Fruit fly (Drosophila melanogaster): ENCODE results near the gene CG14717.

Gene CG14717

DNA sequence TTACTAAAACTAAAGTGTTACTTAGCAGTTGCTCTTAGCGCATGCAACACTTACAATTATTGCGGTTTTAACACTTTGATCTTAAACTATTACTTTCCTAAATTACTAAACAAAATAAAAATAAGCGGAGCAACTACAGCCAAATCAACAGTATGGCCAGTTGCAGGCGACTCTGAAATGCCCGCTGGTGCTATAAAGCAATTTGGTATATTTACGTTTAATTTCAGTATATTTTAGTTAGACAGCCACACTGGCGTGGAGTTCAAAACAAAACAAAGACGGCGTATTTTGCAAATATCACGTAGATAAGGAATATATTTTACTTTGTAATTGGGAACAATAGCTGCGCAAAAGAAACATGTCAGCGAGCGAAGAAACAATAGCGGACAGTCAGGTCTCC is 16.8 kb upstream of the CG14717 start, which contains the start of the genes Taf12 and Ho (continued):
- TF ChIP-seq Vsx1 (GFP tag; optimal IDR thresholded peaks at IDR 0.05) (no peak), zf30C (GFP tag; optimal IDR thresholded peaks at IDR 0.05) (no peak), chif (GFP tag; optimal IDR thresholded peaks at IDR 0.05) (no peak), toy (GFP tag; IDR thresholded peaks at IDR 0.05) (no peak), stwl (tag; optimal IDR thresholded peaks at IDR 0.05) (peak; percentile 84), tap (tag; optimal IDR thresholded peaks at IDR 0.05) (no peak), emc (GFP tag; optimal IDR thresholded peaks at IDR 0.05) (no peak), stc (GFP tag; IDR thresholded peaks at IDR 0.05) (0 out of 2 replicates have a peak, but pooled peaks have one; percentile 7), Sin3A (optimal IDR thresholded peaks at IDR 0.05) (peak; percentile 54), Hmr (GFP tag; optimal IDR thresholded peaks at IDR 0.05) (peak; percentile 30), ERR (GFP tag; optimal IDR thresholded peaks at IDR 0.05) (no peak), pzg (GFP tag; optimal IDR thresholded peaks at IDR 0.05) (peak; percentile 88), corto (GFP tag; optimal IDR thresholded peaks at IDR 0.05) (no peak), gsb-n (tag; optimal IDR thresholded peaks at IDR 0.05) (no peak), CG4328 (GFP tag; optimal IDR thresholded peaks at IDR 0.05) (no peak), Rfx (GFP tag; IDR thresholded peaks at IDR 0.05) (no peak), CG32532 (GFP tag; IDR thresholded peaks at IDR 0.05) (no peak), Doc3 (GFP tag; IDR thresholded peaks at IDR 0.05; ENCODE audit: partially characterized antibody) (no peak), yki (optimal IDR thresholded peaks at IDR 0.05) (no peak), Deaf1 (tag; optimal IDR thresholded peaks at IDR 0.05) (no peak), BEAF-32 (GFP tag; optimal IDR thresholded peaks at IDR 0.05) (peak; percentile 38), Atf6 (GFP tag; IDR thresholded peaks at IDR 0.05) (no peak), row (GFP tag; IDR thresholded peaks at IDR 0.05) (0 out of 3 replicates have a peak, but pooled peaks have one; percentile 27), CG12299 (tag; optimal IDR thresholded peaks at IDR 0.05) (no peak), vfl (GFP tag; optimal IDR thresholded peaks at IDR 0.05) (no peak), HLH4C (GFP tag; IDR thresholded peaks at IDR 0.05; ENCODE audit: partially characterized antibody) (0 out of 3 replicates have a peak, but pooled peaks have one; percentile 10), sob (GFP tag; IDR thresholded peaks at IDR 0.05) (no peak), CG10431 (GFP tag; optimal IDR thresholded peaks at IDR 0.05) (no peak), D19B (GFP tag; optimal IDR thresholded peaks at IDR 0.05) (no peak), gcm (GFP tag; optimal IDR thresholded peaks at IDR 0.05) (no peak), bsh (GFP tag; optimal IDR thresholded peaks at IDR 0.05) (no peak), sc (optimal IDR thresholded peaks at IDR 0.05) (no peak), sc (GFP tag; optimal IDR thresholded peaks at IDR 0.05) (no peak), CG9215 (GFP tag; IDR thresholded peaks at IDR 0.05) (no peak), CG4404 (GFP tag; IDR thresholded peaks at IDR 0.05) (no peak), ac (GFP tag; optimal IDR thresholded peaks at IDR 0.05) (no peak), vvl (GFP tag; IDR thresholded peaks at IDR 0.05) (peak; percentile 20; the same call in 1 of the 2 replicates), CkIIα-i1 (GFP tag; IDR thresholded peaks at IDR 0.05) (no peak), CG13123 (GFP tag; optimal IDR thresholded peaks at IDR 0.05) (no peak), CG3726 (GFP tag; IDR thresholded peaks at IDR 0.05) (no peak), Dp (GFP tag; optimal IDR thresholded peaks at IDR 0.05) (peak; percentile 71), CG9876 (GFP tag; optimal IDR thresholded peaks at IDR 0.05) (no peak), luna (GFP tag; optimal IDR thresholded peaks at IDR 0.05) (no peak), Hr78 (GFP tag; optimal IDR thresholded peaks at IDR 0.05) (no peak), CG17829 (tag; optimal IDR thresholded peaks at IDR 0.05) (peak; percentile 42), CG12219 (GFP tag; optimal IDR thresholded peaks at IDR 0.05) (no peak), MESR4 (GFP tag; optimal IDR thresholded peaks at IDR 0.05) (peak; percentile 81), CG12942 (GFP tag; optimal IDR thresholded peaks at IDR 0.05) (no peak), CG11560 (tag; IDR thresholded peaks at IDR 0.05) (no peak), unc-4 (GFP tag; IDR thresholded peaks at IDR 0.05; ENCODE audit: partially characterized antibody) (0 out of 2 replicates have a peak, but pooled peaks have one; percentile 28), Mad (GFP tag; optimal IDR thresholded peaks at IDR 0.05) (no peak), CG33213 (GFP tag; optimal IDR thresholded peaks at IDR 0.05) (peak; percentile 43)
